Worm (Caenorhabditis elegans) whole organism, late embryonic: ENCODE results near the gene C07A9.13.

Source experiments
- C08G9.2 ChIP-seq: sonication (generic microtip); optimal IDR thresholded peaks from 2 replicates; lab custom pipeline; 2016; ENCODE audit warnings: mild to moderate bottlenecking, missing genetic modification characterization, moderate library complexity, missing compliant biosample characterization
- C38D4.7 ChIP-seq: fragments of 200-800 bp; sonication (Bioruptor generic); optimal IDR thresholded peaks from 2 replicates; lab custom pipeline; 2018; ENCODE audit warnings: mild to moderate bottlenecking, missing genetic modification characterization, moderate library complexity, missing compliant biosample characterization
- Y22D7AL.16 ChIP-seq: sonication (generic microtip); optimal IDR thresholded peaks from 2 replicates; lab custom pipeline; 2016; ENCODE audit warnings: missing genetic modification characterization, missing compliant biosample characterization
- ahr-1 ChIP-seq: sonication (generic microtip); optimal IDR thresholded peaks from 2 replicates; lab custom pipeline; 2016; ENCODE audit warnings: missing genetic modification characterization, missing compliant biosample characterization
- ceh-18 ChIP-seq: sonication (generic microtip); optimal IDR thresholded peaks from 2 replicates; lab custom pipeline; 2016; ENCODE audit warnings: missing genetic modification characterization, missing compliant biosample characterization
- ceh-22 ChIP-seq: sonication (generic microtip); optimal IDR thresholded peaks from 2 replicates; lab custom pipeline; 2017; ENCODE audit warnings: missing biosample characterization, missing genetic modification characterization
- ceh-30 ChIP-seq: fragments of 150-350 bp; optimal IDR thresholded peaks from 2 replicates; lab custom pipeline; 2014; ENCODE audit warnings: missing biosample characterization, missing genetic modification characterization
- ceh-34 ChIP-seq: sonication (generic microtip); optimal IDR thresholded peaks from 2 replicates; lab custom pipeline; 2016; ENCODE audit warnings: mild to moderate bottlenecking, missing genetic modification characterization, missing compliant biosample characterization
- ceh-45 ChIP-seq: fragments of 200-800 bp; sonication (Bioruptor generic); IDR thresholded peaks from 2 replicates; pipeline ENCODE4 v1.3.6; 2022; ENCODE audit warnings: missing genetic modification reagents, missing genetic modification characterization, missing compliant biosample characterization
- ceh-48 ChIP-seq: sonication (generic microtip); optimal IDR thresholded peaks from 2 replicates; lab custom pipeline; 2016; ENCODE audit warnings: missing genetic modification characterization, inconsistent platforms, missing compliant biosample characterization
- dmd-4 ChIP-seq: sonication (generic microtip); optimal IDR thresholded peaks from 2 replicates; lab custom pipeline; 2016; ENCODE audit warnings: borderline replicate concordance, missing genetic modification characterization, missing compliant biosample characterization
- elt-2 ChIP-seq: sonication (generic microtip); optimal IDR thresholded peaks from 2 replicates; lab custom pipeline; 2016; ENCODE audit warnings: missing genetic modification reagents, missing genetic modification characterization, missing compliant biosample characterization
- elt-4 ChIP-seq: sonication (generic microtip); optimal IDR thresholded peaks from 2 replicates; lab custom pipeline; 2016; ENCODE audit warnings: missing genetic modification characterization, missing compliant biosample characterization
- gmeb-2 ChIP-seq: sonication (generic microtip); optimal IDR thresholded peaks from 2 replicates; lab custom pipeline; 2016; ENCODE audit warnings: missing genetic modification characterization, inconsistent platforms, missing compliant biosample characterization
- hlh-13 ChIP-seq: fragments of 200-800 bp; sonication (Bioruptor generic); optimal IDR thresholded peaks from 2 replicates; lab custom pipeline; 2018; ENCODE audit warnings: mild to moderate bottlenecking, missing genetic modification characterization, missing compliant biosample characterization
- hlh-15 ChIP-seq: sonication (generic microtip); optimal IDR thresholded peaks from 2 replicates; lab custom pipeline; 2016; ENCODE audit warnings: missing genetic modification characterization, missing compliant biosample characterization
- hlh-30 ChIP-seq: sonication (generic microtip); optimal IDR thresholded peaks from 2 replicates; lab custom pipeline; 2017; ENCODE audit warnings: antibody characterized with exemption, missing genetic modification characterization, missing compliant biosample characterization; ENCODE audit not compliant: insufficient read depth
- hlh-6 ChIP-seq: sonication (generic microtip); optimal IDR thresholded peaks from 2 replicates; lab custom pipeline; 2016; ENCODE audit warnings: missing genotype, missing genetic modification characterization, missing compliant biosample characterization
- lim-6 ChIP-seq: sonication (generic microtip); optimal IDR thresholded peaks from 2 replicates; lab custom pipeline; 2016; ENCODE audit warnings: missing genetic modification characterization, missing compliant biosample characterization
- lin-11 ChIP-seq: fragments of 200-800 bp; sonication (Bioruptor generic); optimal IDR thresholded peaks from 2 replicates; lab custom pipeline; 2018; ENCODE audit warnings: mild to moderate bottlenecking, missing genetic modification characterization, missing compliant biosample characterization
- madf-2 ChIP-seq: sonication (generic microtip); optimal IDR thresholded peaks from 2 replicates; lab custom pipeline; 2017; ENCODE audit warnings: missing genetic modification characterization, missing compliant biosample characterization
- nfya-1 ChIP-seq: sonication (generic microtip); optimal IDR thresholded peaks from 2 replicates; lab custom pipeline; 2017; ENCODE audit warnings: missing genetic modification characterization, mild to moderate bottlenecking, missing compliant biosample characterization, antibody characterized with exemption, moderate library complexity
- odd-2 ChIP-seq: sonication (generic microtip); optimal IDR thresholded peaks from 2 replicates; lab custom pipeline; 2017; ENCODE audit warnings: antibody characterized with exemption, mild to moderate bottlenecking, missing genetic modification characterization, missing compliant biosample characterization
- ref-2 ChIP-seq: sonication (generic microtip); optimal IDR thresholded peaks from 2 replicates; lab custom pipeline; 2016; ENCODE audit warnings: missing genetic modification characterization, missing compliant biosample characterization
- rnt-1 ChIP-seq: sonication (generic microtip); optimal IDR thresholded peaks from 2 replicates; lab custom pipeline; 2016; ENCODE audit warnings: missing genetic modification characterization, missing compliant biosample characterization
- sdc-2 ChIP-seq: sonication (generic microtip); optimal IDR thresholded peaks from 2 replicates; lab custom pipeline; 2016; ENCODE audit warnings: missing genotype, missing genetic modification characterization, missing compliant biosample characterization
- sox-4 ChIP-seq: sonication (generic microtip); optimal IDR thresholded peaks from 2 replicates; lab custom pipeline; 2017; ENCODE audit warnings: mild to moderate bottlenecking, missing genetic modification characterization, inconsistent platforms, missing compliant biosample characterization
- tbx-2 ChIP-seq: sonication (generic microtip); optimal IDR thresholded peaks from 2 replicates; lab custom pipeline; 2016; ENCODE audit warnings: missing genetic modification characterization, missing compliant biosample characterization
- ttx-3 ChIP-seq: sonication (generic microtip); optimal IDR thresholded peaks from 2 replicates; lab custom pipeline; 2016; ENCODE audit warnings: missing genetic modification reagents, missing genetic modification characterization, missing compliant biosample characterization
- unc-42 ChIP-seq: sonication (generic microtip); optimal IDR thresholded peaks from 2 replicates; lab custom pipeline; 2016; ENCODE audit warnings: missing genotype, missing genetic modification characterization, missing compliant biosample characterization
- unc-55 ChIP-seq: sonication (generic microtip); optimal IDR thresholded peaks from 2 replicates; lab custom pipeline; 2017; ENCODE audit warnings: missing biosample characterization, missing genetic modification reagents, missing genetic modification characterization
- unc-86 ChIP-seq: sonication (generic microtip); optimal IDR thresholded peaks from 2 replicates; lab custom pipeline; 2016; ENCODE audit warnings: missing genetic modification characterization, missing compliant biosample characterization

C07A9.13 gene

ce11 chrIII:9667591-9668265, 13.4 kb downstream of the C07A9.13 start, which contains the start of gene C07A9.9 (continued):
- TF ChIP-seq tbx-2 (tag; lab: Kevin White, UChicago) (peak; percentile 88), sox-4 (no peak), ttx-3 (tag; lab: Kevin White, UChicago) (no peak), ahr-1 (tag; lab: Kevin White, UChicago) (no peak)

ce11 chrIII:9666668-9667067, 14.4 kb downstream of the C07A9.13 start:
- TF ChIP-seq ceh-48 (tag; lab: Kevin White, UChicago) (no peak), elt-4 (tag; lab: Kevin White, UChicago) (no peak), dmd-4 (tag; lab: Kevin White, UChicago) (no peak), unc-55 (GFP tag; lab: Kevin White, UChicago) (peak; percentile 53)

- TF ChIP-seq hlh-30 (tag; lab: Kevin White, UChicago) (peak; percentile 48), ceh-18 (tag; lab: Kevin White, UChicago) (no peak)
- TF ChIP-seq, all 69 proteins: peak for 1
Observed at ce11 chrIII:9666239-9666638, 14.9 kb downstream of the C07A9.13 start.

- TF ChIP-seq rnt-1 (tag; lab: Kevin White, UChicago), result peak; percentile 13
- TF ChIP-seq ref-2 (tag; lab: Kevin White, UChicago), result no peak
- no peak for TF ChIP-seq ceh-45 (GFP tag; lab: Robert Waterston, UW)
- TF ChIP-seq hlh-15 (tag; lab: Kevin White, UChicago), result no peak
- no peak for TF ChIP-seq hlh-30 (tag; lab: Kevin White, UChicago)
- TF ChIP-seq sdc-2 (tag; lab: Kevin White, UChicago), result no peak
- TF ChIP-seq ceh-34 (tag; lab: Kevin White, UChicago), result no peak
- no peak for TF ChIP-seq ttx-3 (tag; lab: Kevin White, UChicago)
- TF ChIP-seq unc-86 (tag; lab: Kevin White, UChicago), result no peak
- peak; percentile 15 for TF ChIP-seq elt-2 (tag; lab: Kevin White, UChicago)
- no peak for TF ChIP-seq hlh-13 (GFP tag; lab: Kevin White, UChicago)
- no peak for TF ChIP-seq C38D4.7 (GFP tag; lab: Kevin White, UChicago)
- peak; percentile 51 for TF ChIP-seq unc-55 (GFP tag; lab: Kevin White, UChicago)
- no peak for TF ChIP-seq hlh-6
- TF ChIP-seq nfya-1 (tag; lab: Kevin White, UChicago), result peak; percentile 19
- no peak for TF ChIP-seq ceh-22 (tag; lab: Kevin White, UChicago)
- TF ChIP-seq Y22D7AL.16, result no peak
- TF ChIP-seq, all 69 proteins: peak for 4
Observed at ce11 chrIII:9665490-9666179, 15.5 kb downstream of the C07A9.13 start.

- TF ChIP-seq lim-6 (tag; lab: Kevin White, UChicago) (no peak), gmeb-2 (tag; lab: Kevin White, UChicago) (no peak), hlh-15 (tag; lab: Kevin White, UChicago) (no peak), ceh-22 (tag; lab: Kevin White, UChicago) (no peak), ceh-30 (tag; lab: Kevin White, UChicago) (no peak), lin-11 (tag; lab: Kevin White, UChicago) (no peak), unc-42 (tag; lab: Kevin White, UChicago) (peak; percentile 46), madf-2 (tag; lab: Kevin White, UChicago) (no peak), C08G9.2 (tag; lab: Kevin White, UChicago) (no peak), odd-2 (tag; lab: Kevin White, UChicago) (peak; percentile 13), ceh-45 (GFP tag; lab: Robert Waterston, UW) (no peak)
Observed at ce11 chrIII:9664484-9665221, 16.5 kb downstream of the C07A9.13 start.
